Fruit fly (Drosophila melanogaster) whole organism, embryonic: Measurements from ENCODE around the gene LPCAT.
A peak's percentile ranks its signal among the peaks of the same experiment; 100 is the strongest.

ENCODE experiments used
- Ada2b ChIP-seq: fragments of 200-800 bp; sonication (Bioruptor generic); IDR thresholded peaks from 2 replicates; pipeline ENCODE4 v1.3.6; 2022; ENCODE audit warnings: missing biosample characterization, missing genetic modification characterization
- Blimp-1 ChIP-seq: fragments of 200-800 bp; sonication (Bioruptor generic); optimal IDR thresholded peaks from 3 replicates; lab custom pipeline; 2018; ENCODE audit warnings: missing biosample characterization, missing genetic modification characterization, mild to moderate bottlenecking, moderate library complexity, missing genetic modification reagents
- CG10366 ChIP-seq: fragments of 200-800 bp; sonication (Bioruptor generic); IDR thresholded peaks from 2 replicates; pipeline ENCODE4 v1.3.6; 2022; ENCODE audit warnings: missing biosample characterization, missing genetic modification characterization
- CG10462 ChIP-seq: fragments of 200-800 bp; sonication (Bioruptor generic); optimal IDR thresholded peaks from 2 replicates; lab custom pipeline; 2016; ENCODE audit warnings: missing biosample characterization, missing genetic modification characterization
- CG11560 ChIP-seq: fragments of 200-800 bp; sonication (Bioruptor generic); IDR thresholded peaks from 3 replicates; pipeline ENCODE4 v1.3.6; 2022; ENCODE audit warnings: missing biosample characterization, missing genetic modification characterization
- CG12071 ChIP-seq: fragments of 200-800 bp; sonication (Bioruptor generic); optimal IDR thresholded peaks from 3 replicates; lab custom pipeline; 2018; ENCODE audit warnings: missing biosample characterization, mild to moderate bottlenecking, missing genetic modification characterization
- CG12942 ChIP-seq: fragments of 200-800 bp; sonication (Bioruptor generic); optimal IDR thresholded peaks from 3 replicates; lab custom pipeline; 2016; ENCODE audit warnings: missing biosample characterization, missing genetic modification characterization
- CG14441 ChIP-seq: fragments of 200-800 bp; sonication (Bioruptor generic); IDR thresholded peaks from 2 replicates; pipeline ENCODE4 v1.3.6; 2022; ENCODE audit warnings: missing biosample characterization, missing genetic modification characterization
- CG15073 ChIP-seq: fragments of 200-800 bp; sonication (Bioruptor generic); optimal IDR thresholded peaks from 2 replicates; lab custom pipeline; 2016; ENCODE audit warnings: missing biosample characterization, missing genetic modification characterization
- CG15479 ChIP-seq: fragments of 200-800 bp; sonication (Bioruptor generic); optimal IDR thresholded peaks from 3 replicates; lab custom pipeline; 2019; ENCODE audit warnings: missing biosample characterization, mild to moderate bottlenecking, missing genetic modification characterization, moderate library complexity
- CG16815 ChIP-seq: fragments of 200-800 bp; sonication (Bioruptor generic); optimal IDR thresholded peaks from 3 replicates; lab custom pipeline; 2017; ENCODE audit warnings: missing biosample characterization, mild to moderate bottlenecking, missing genetic modification characterization
- CG17612 ChIP-seq: fragments of 200-800 bp; sonication (Bioruptor generic); IDR thresholded peaks from 2 replicates; pipeline ENCODE4 v1.3.6; 2022; ENCODE audit warnings: missing biosample characterization, missing genetic modification characterization
- CG2678 ChIP-seq: fragments of 200-800 bp; sonication (Bioruptor generic); optimal IDR thresholded peaks from 3 replicates; lab custom pipeline; 2019; ENCODE audit warnings: missing biosample characterization, mild to moderate bottlenecking, missing genetic modification characterization, moderate library complexity
- CG31365 ChIP-seq: fragments of 200-800 bp; sonication (Bioruptor generic); optimal IDR thresholded peaks from 2 replicates; lab custom pipeline; 2018; ENCODE audit warnings: missing biosample characterization, mild to moderate bottlenecking, missing genetic modification characterization
- CG3995 ChIP-seq: fragments of 200-800 bp; sonication (Bioruptor generic); optimal IDR thresholded peaks from 3 replicates; lab custom pipeline; 2016; ENCODE audit warnings: missing biosample characterization, missing genetic modification characterization
- CG4360 ChIP-seq: fragments of 200-800 bp; sonication (Bioruptor generic); IDR thresholded peaks from 2 replicates; pipeline ENCODE4 v1.3.6; 2022; ENCODE audit warnings: missing biosample characterization, missing genetic modification characterization
- CG4617 ChIP-seq: fragments of 200-800 bp; sonication (Bioruptor generic); optimal IDR thresholded peaks from 3 replicates; lab custom pipeline; 2016; ENCODE audit warnings: missing biosample characterization, missing genetic modification characterization, borderline replicate concordance
- CG5180 ChIP-seq: fragments of 200-800 bp; sonication (Bioruptor generic); optimal IDR thresholded peaks from 3 replicates; lab custom pipeline; 2017; ENCODE audit warnings: missing biosample characterization, missing genetic modification characterization, mild to moderate bottlenecking, moderate library complexity, missing genetic modification reagents
- CG5245 ChIP-seq: fragments of 200-800 bp; sonication (Bioruptor generic); optimal IDR thresholded peaks from 3 replicates; lab custom pipeline; 2016; ENCODE audit warnings: missing biosample characterization, missing genetic modification characterization
- CG5953 ChIP-seq: fragments of 200-800 bp; sonication (Bioruptor generic); IDR thresholded peaks from 2 replicates; pipeline ENCODE4 v1.3.6; 2022; ENCODE audit warnings: missing biosample characterization, missing genetic modification characterization
- CG6254 ChIP-seq: fragments of 200-800 bp; sonication (Bioruptor generic); optimal IDR thresholded peaks from 3 replicates; lab custom pipeline; 2017; ENCODE audit warnings: mild to moderate bottlenecking, missing biosample characterization, missing genetic modification reagents, missing genetic modification characterization
- CG6689 ChIP-seq: fragments of 200-800 bp; sonication (Bioruptor generic); IDR thresholded peaks from 2 replicates; pipeline ENCODE4 v1.3.6; 2022; ENCODE audit warnings: missing biosample characterization, missing genetic modification characterization
- CG8359 ChIP-seq: fragments of 200-800 bp; sonication (Bioruptor generic); optimal IDR thresholded peaks from 2 replicates; lab custom pipeline; 2017; ENCODE audit warnings: missing biosample characterization, mild to moderate bottlenecking, missing genetic modification characterization, borderline replicate concordance
- CG8765 ChIP-seq: fragments of 200-800 bp; sonication (Bioruptor generic); IDR thresholded peaks from 2 replicates; pipeline ENCODE4 v1.3.6; 2022; ENCODE audit warnings: missing biosample characterization, missing genetic modification characterization
- CG8944 ChIP-seq: fragments of 200-800 bp; sonication (Bioruptor generic); optimal IDR thresholded peaks from 3 replicates; lab custom pipeline; 2016; ENCODE audit warnings: missing biosample characterization, missing genetic modification characterization
- CG9437 ChIP-seq: fragments of 200-800 bp; sonication (Bioruptor generic); optimal IDR thresholded peaks from 2 replicates; lab custom pipeline; 2018; ENCODE audit warnings: missing biosample characterization, mild to moderate bottlenecking, missing genetic modification characterization
- CG9876 ChIP-seq: fragments of 200-800 bp; sonication (Bioruptor generic); optimal IDR thresholded peaks from 2 replicates; lab custom pipeline; 2016; ENCODE audit warnings: missing biosample characterization, missing genetic modification characterization
- Chrac-16 ChIP-seq: fragments of 200-800 bp; sonication (Bioruptor generic); optimal IDR thresholded peaks from 3 replicates; lab custom pipeline; 2016; ENCODE audit warnings: missing biosample characterization, missing genetic modification characterization
- Dad ChIP-seq: fragments of 200-800 bp; sonication (Bioruptor generic); optimal IDR thresholded peaks from 3 replicates; lab custom pipeline; 2016; ENCODE audit warnings: missing biosample characterization, missing genetic modification characterization
- Deaf1 ChIP-seq: fragments of 200-800 bp; optimal IDR thresholded peaks from 3 replicates; lab custom pipeline; 2019; ENCODE audit warnings: missing biosample characterization, mild to moderate bottlenecking, missing genetic modification characterization, moderate library complexity
- Nf-YA ChIP-seq: fragments of 200-800 bp; sonication (Bioruptor generic); IDR thresholded peaks from 2 replicates; pipeline ENCODE4 v1.3.6; 2022; ENCODE audit warnings: missing biosample characterization, missing genetic modification characterization
- Ptx1 ChIP-seq: fragments of 200-800 bp; sonication (Bioruptor generic); IDR thresholded peaks from 2 replicates; pipeline ENCODE4 v1.3.6; 2022; ENCODE audit warnings: missing biosample characterization, missing genetic modification characterization
- ab ChIP-seq: fragments of 200-800 bp; sonication (Bioruptor generic); optimal IDR thresholded peaks from 2 replicates; lab custom pipeline; 2016; ENCODE audit warnings: missing biosample characterization, missing genetic modification characterization
- bowl ChIP-seq: fragments of 200-800 bp; sonication (Bioruptor generic); IDR thresholded peaks from 2 replicates; pipeline ENCODE4 v1.3.6; 2022; ENCODE audit warnings: missing biosample characterization, missing genetic modification characterization
- bsh ChIP-seq, 2 experiments: fragments of 200-800 bp; sonication (Bioruptor generic); optimal IDR thresholded peaks; 2 replicates each; lab custom pipeline; 2017 to 2018; ENCODE audit warnings: mild to moderate bottlenecking in 2 of 2, missing biosample characterization in 2 of 2, missing genetic modification characterization in 2 of 2, moderate library complexity in 1 of 2
- chif ChIP-seq, 2 experiments: fragments of 200-800 bp; sonication (Bioruptor generic); optimal IDR thresholded peaks; 3 replicates each; lab custom pipeline; 2016; ENCODE audit warnings: missing biosample characterization in 2 of 2, missing genetic modification characterization in 2 of 2
- da ChIP-seq: fragments of 200-800 bp; sonication (Bioruptor generic); optimal IDR thresholded peaks from 2 replicates; lab custom pipeline; 2016; ENCODE audit warnings: missing biosample characterization, missing genetic modification characterization
- dysf ChIP-seq: fragments of 200-800 bp; sonication (Bioruptor generic); IDR thresholded peaks from 3 replicates; pipeline ENCODE4 v1.3.6; 2022; ENCODE audit warnings: missing biosample characterization, missing genetic modification characterization
- ewg ChIP-seq: fragments of 200-800 bp; sonication (Bioruptor generic); optimal IDR thresholded peaks from 3 replicates; lab custom pipeline; 2017; ENCODE audit warnings: mild to moderate bottlenecking, missing biosample characterization, missing genetic modification reagents, missing genetic modification characterization
- fd102C ChIP-seq: fragments of 200-800 bp; sonication (Bioruptor generic); optimal IDR thresholded peaks from 2 replicates; lab custom pipeline; 2018; ENCODE audit warnings: missing biosample characterization, mild to moderate bottlenecking, missing genetic modification characterization, moderate library complexity
- hb ChIP-seq: fragments of 200-800 bp; sonication (Bioruptor generic); IDR thresholded peaks from 3 replicates; pipeline ENCODE4 v1.3.6; 2022; ENCODE audit warnings: missing biosample characterization, missing genetic modification characterization; ENCODE audit not compliant: partially characterized antibody
- kay ChIP-seq: fragments of 200-800 bp; sonication (Bioruptor generic); optimal IDR thresholded peaks from 2 replicates; lab custom pipeline; 2016; ENCODE audit warnings: missing biosample characterization, missing genetic modification characterization
- lmd ChIP-seq: fragments of 200-800 bp; sonication (Bioruptor generic); IDR thresholded peaks from 2 replicates; pipeline ENCODE4 v1.3.6; 2022; ENCODE audit warnings: missing biosample characterization, missing genetic modification characterization
- maf-S ChIP-seq: fragments of 200-800 bp; sonication (Bioruptor generic); optimal IDR thresholded peaks from 2 replicates; lab custom pipeline; 2016; ENCODE audit warnings: missing biosample characterization, missing genetic modification characterization
- mam ChIP-seq: fragments of 200-800 bp; sonication (Bioruptor generic); optimal IDR thresholded peaks from 3 replicates; lab custom pipeline; 2016; ENCODE audit warnings: missing biosample characterization, missing genetic modification characterization
- mirr ChIP-seq: fragments of 200-800 bp; sonication (Bioruptor generic); optimal IDR thresholded peaks from 3 replicates; lab custom pipeline; 2018; ENCODE audit warnings: missing biosample characterization, mild to moderate bottlenecking, missing genetic modification characterization
- nau ChIP-seq: fragments of 200-800 bp; sonication (Bioruptor generic); optimal IDR thresholded peaks from 3 replicates; lab custom pipeline; 2017; ENCODE audit warnings: missing biosample characterization, mild to moderate bottlenecking, missing genetic modification characterization, missing genetic modification reagents
- ro ChIP-seq: fragments of 200-800 bp; sonication (Bioruptor generic); IDR thresholded peaks from 2 replicates; pipeline ENCODE4 v1.3.6; 2022; ENCODE audit warnings: missing biosample characterization, missing genetic modification characterization
- sob ChIP-seq: fragments of 200-800 bp; sonication (Bioruptor generic); IDR thresholded peaks from 2 replicates; pipeline ENCODE4 v1.3.6; 2022; ENCODE audit warnings: missing biosample characterization, missing genetic modification characterization
- sug ChIP-seq: fragments of 200-800 bp; optimal IDR thresholded peaks from 2 replicates; lab custom pipeline; 2019; ENCODE audit warnings: missing biosample characterization, mild to moderate bottlenecking, missing genetic modification characterization, moderate library complexity

The LPCAT gene

DNA sequence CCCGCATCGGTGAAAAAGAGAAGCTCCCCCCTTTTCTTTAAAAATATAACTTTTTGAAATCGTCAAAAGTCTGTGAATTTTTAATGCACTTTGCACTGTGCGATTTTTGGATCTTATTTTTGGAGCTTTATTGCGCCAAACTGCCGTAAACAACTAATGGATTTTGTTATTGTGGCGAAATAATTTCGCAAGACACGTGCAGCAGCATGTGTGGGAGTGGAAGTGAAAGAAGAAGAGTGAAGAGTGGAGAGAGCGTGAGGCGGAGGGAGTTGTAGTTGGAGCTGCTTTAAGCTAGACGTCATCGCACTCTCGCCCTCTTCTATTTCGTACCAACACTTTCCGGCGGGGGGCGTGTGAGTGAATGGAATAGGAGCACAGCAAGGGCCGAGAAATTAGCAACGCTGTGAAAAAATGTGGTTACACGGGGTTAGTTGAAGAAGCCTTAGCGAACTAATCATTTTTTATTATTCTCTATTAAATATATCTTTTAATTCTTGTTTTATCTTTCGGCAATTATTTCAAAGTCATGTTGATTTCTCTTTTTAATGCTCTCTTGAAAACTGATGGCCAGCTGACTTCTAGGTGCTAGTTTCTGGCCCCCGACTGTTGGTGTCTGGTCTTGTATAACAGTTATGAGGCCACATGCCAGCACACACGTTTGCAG is 3.8 kb upstream of the LPCAT start (continued):
- TF ChIP-seq CG5953 (peak; percentile 89), CG5180 (GFP tag; lab: Kevin White, UChicago) (peak; percentile 89), CG15073 (GFP tag; lab: Kevin White, UChicago) (peak; percentile 19), Chrac-16 (GFP tag; lab: Kevin White, UChicago) (peak; percentile 90), bowl (GFP tag; lab: Robert Waterston, UW) (peak; percentile 87), maf-S (peak; percentile 54), CG11560 (tag; lab: Robert Waterston, UW) (peak; percentile 81), CG10462 (peak; percentile 79), mam (GFP tag; lab: Kevin White, UChicago) (peak; percentile 74), CG4360 (GFP tag; lab: Robert Waterston, UW) (peak; percentile 60), CG8359 (GFP tag; lab: Kevin White, UChicago) (peak; percentile 74), Ada2b (GFP tag; lab: Robert Waterston, UW) (peak; percentile 89), CG12071 (GFP tag; lab: Kevin White, UChicago) (peak; percentile 88), Dad (GFP tag; lab: Kevin White, UChicago) (peak; percentile 46), CG3995 (GFP tag; lab: Kevin White, UChicago) (peak; percentile 60), kay (GFP tag; lab: Kevin White, UChicago) (peak; percentile 81), CG8765 (GFP tag; lab: Robert Waterston, UW) (peak; percentile 63; the same call in 1 of the 2 replicates), CG9876 (GFP tag; lab: Kevin White, UChicago) (no peak), fd102C (no peak), CG14441 (GFP tag; lab: Robert Waterston, UW) (peak; percentile 93), CG6254 (GFP tag; lab: Kevin White, UChicago) (peak; percentile 92), chif (GFP tag; optimal IDR thresholded peaks at IDR 0.05; lab: Kevin White, UChicago) (peak; percentile 56 to 63), lmd (GFP tag; lab: Robert Waterston, UW) (peak; percentile 95), nau (GFP tag; lab: Kevin White, UChicago) (peak; percentile 92), bsh (GFP tag; optimal IDR thresholded peaks at IDR 0.05; lab: Kevin White, UChicago) (peak; percentile 94 to 95), hb (GFP tag; lab: Robert Waterston, UW) (no peak), mirr (GFP tag; lab: Kevin White, UChicago) (peak; percentile 70), CG12942 (GFP tag; lab: Kevin White, UChicago) (peak; percentile 82), CG5245 (GFP tag; lab: Kevin White, UChicago) (peak; percentile 72), Blimp-1 (GFP tag; lab: Kevin White, UChicago) (peak; percentile 87), Nf-YA (GFP tag; lab: Robert Waterston, UW) (peak; percentile 81), Ptx1 (GFP tag; lab: Robert Waterston, UW) (peak; percentile 95), CG16815 (peak; percentile 91), CG4617 (GFP tag; lab: Kevin White, UChicago) (peak; percentile 72), sob (peak; percentile 94), ewg (GFP tag; lab: Kevin White, UChicago) (peak; percentile 87), da (GFP tag; lab: Kevin White, UChicago) (no peak), CG8944 (GFP tag; lab: Kevin White, UChicago) (peak; percentile 52), CG17612 (peak; percentile 80), dysf (peak; percentile 97), CG15479 (no peak), sug (peak; percentile 93), ab (GFP tag; lab: Kevin White, UChicago) (peak; percentile 51), Deaf1 (tag; lab: Kevin White, UChicago) (peak; percentile 74), CG6689 (GFP tag; lab: Robert Waterston, UW) (peak; percentile 96), CG2678 (tag; lab: Kevin White, UChicago) (peak; percentile 98), CG9437 (GFP tag; lab: Kevin White, UChicago) (peak; percentile 89), CG10366 (peak; percentile 94), ro (GFP tag; lab: Robert Waterston, UW) (peak; percentile 86), CG31365 (tag; lab: Kevin White, UChicago) (peak; percentile 83)
